Fruit fly (Drosophila melanogaster) whole organism, adult: ENCODE results near the gene pum.

Experiments
- CG11617 ChIP-seq: fragments of 200-800 bp; sonication (Bioruptor generic); optimal IDR thresholded peaks from 2 replicates; lab custom pipeline; 2017; ENCODE audit warnings: mild to moderate bottlenecking, missing biosample characterization, missing genetic modification reagents, missing genetic modification characterization
- CG14711 ChIP-seq: fragments of 200-800 bp; sonication (Bioruptor generic); optimal IDR thresholded peaks from 2 replicates; lab custom pipeline; 2018; ENCODE audit warnings: missing biosample characterization, mild to moderate bottlenecking, missing genetic modification characterization, moderate library complexity
- CG33017 ChIP-seq: fragments of 200-800 bp; sonication (Bioruptor generic); optimal IDR thresholded peaks from 2 replicates; lab custom pipeline; 2018; ENCODE audit warnings: missing biosample characterization, mild to moderate bottlenecking, missing genetic modification characterization, moderate library complexity
- Clk ChIP-seq: fragments of 200-800 bp; sonication (Bioruptor generic); optimal IDR thresholded peaks from 2 replicates; lab custom pipeline; 2017; ENCODE audit warnings: missing biosample characterization, missing genetic modification characterization
- toe ChIP-seq: fragments of 200-800 bp; sonication (Bioruptor generic); optimal IDR thresholded peaks from 2 replicates; lab custom pipeline; 2016; ENCODE audit warnings: missing biosample characterization, missing genetic modification characterization

dm6 chr3R:9240554-9240953 lies 3.1 kb upstream of the pum start, which contains the start of gene D1:
- TF ChIP-seq CG33017 = no peak
- no peak for TF ChIP-seq Clk (GFP tag; lab: Kevin White, UChicago)
- no peak for TF ChIP-seq CG14711
- TF ChIP-seq CG11617 (GFP tag; lab: Kevin White, UChicago) = no peak
- TF ChIP-seq toe (GFP tag; lab: Kevin White, UChicago) = no peak
